Fruit fly (Drosophila melanogaster): Measurements from ENCODE around the gene kto.

The kto gene

DNA sequence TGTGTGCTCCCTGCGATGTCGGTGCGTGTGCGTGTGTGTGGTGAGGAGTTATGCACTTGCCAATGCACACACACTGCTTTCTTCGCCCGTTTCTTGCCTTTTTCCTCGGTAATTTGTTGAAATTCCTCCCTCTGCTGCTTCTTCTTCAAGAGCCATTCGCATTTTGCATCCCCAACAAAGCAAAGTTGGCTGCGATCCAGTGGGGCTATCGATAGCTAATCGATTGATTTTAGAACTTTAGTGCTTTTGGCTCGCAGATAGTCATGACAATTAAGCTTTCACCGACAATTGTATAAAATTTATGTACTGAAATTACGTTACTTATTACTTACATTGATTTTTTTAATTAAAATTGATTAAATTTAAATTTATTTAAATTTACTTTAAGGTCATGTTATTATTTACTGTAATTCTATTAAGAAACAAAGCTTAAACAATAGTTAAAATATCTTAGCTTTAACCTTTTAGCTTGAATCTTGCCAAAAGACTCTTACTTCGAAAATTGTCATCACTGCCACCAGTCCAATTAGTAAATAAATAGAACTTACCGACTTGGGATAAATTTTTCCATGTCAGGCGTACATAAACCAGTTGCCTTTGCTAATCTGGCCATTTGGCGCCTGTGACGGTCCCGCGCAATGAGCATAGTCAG lies 2.1 kb upstream of the kto start, which contains the start of the genes trc and CG32221 (continued):
- TF ChIP-seq Opbp (GFP tag; IDR thresholded peaks at IDR 0.05; ENCODE audit: partially characterized antibody) (peak; percentile 100), CG14710 (tag; optimal IDR thresholded peaks at IDR 0.05) (peak; percentile 65), CG2129 (GFP tag; IDR thresholded peaks at IDR 0.05; ENCODE audit: partially characterized antibody) (no peak; the same call in 1 of the 2 replicates), hkb (optimal IDR thresholded peaks at IDR 0.05) (no peak), hkb (GFP tag; IDR thresholded peaks at IDR 0.05) (no peak), Aef1 (GFP tag; IDR thresholded peaks at IDR 0.05) (peak; percentile 49), Sox102F (GFP tag; optimal IDR thresholded peaks at IDR 0.05) (no peak), CG1792 (GFP tag; optimal IDR thresholded peaks at IDR 0.05) (no peak), CG34376 (GFP tag; optimal IDR thresholded peaks at IDR 0.05) (peak; percentile 53), Spps (tag; optimal IDR thresholded peaks at IDR 0.05) (no peak), H15 (GFP tag; IDR thresholded peaks at IDR 0.05) (no peak), peb (GFP tag; IDR thresholded peaks at IDR 0.05) (no peak), dpn (GFP tag; optimal IDR thresholded peaks at IDR 0.05) (peak; percentile 19 to 43), Dp (GFP tag; optimal IDR thresholded peaks at IDR 0.05) (peak; percentile 47), ATbp (GFP tag; optimal IDR thresholded peaks at IDR 0.05) (no peak), CG8924 (tag; optimal IDR thresholded peaks at IDR 0.05) (peak; percentile 33), bbx (GFP tag; IDR thresholded peaks at IDR 0.05; ENCODE audit: partially characterized antibody) (peak; percentile 81), cato (GFP tag; optimal IDR thresholded peaks at IDR 0.05; ENCODE audit: borderline replicate concordance) (no peak), HLHmδ (GFP tag; optimal IDR thresholded peaks at IDR 0.05) (peak; percentile 94), dati (GFP tag; IDR thresholded peaks at IDR 0.05) (no peak), rib (GFP tag; IDR thresholded peaks at IDR 0.05) (no peak), Hr39 (optimal IDR thresholded peaks at IDR 0.05) (no peak), CG2202 (tag; optimal IDR thresholded peaks at IDR 0.05) (no peak), mld (GFP tag; IDR thresholded peaks at IDR 0.05; ENCODE audit: partially characterized antibody) (peak; percentile 39; the same call in 1 of the 3 replicates), sens-2 (GFP tag; IDR thresholded peaks at IDR 0.05) (no peak), da (GFP tag; optimal IDR thresholded peaks at IDR 0.05) (no peak), B-H2 (GFP tag; optimal IDR thresholded peaks at IDR 0.05) (peak; percentile 89), CkIIα-i1 (GFP tag; IDR thresholded peaks at IDR 0.05) (no peak), CG10147 (GFP tag; optimal IDR thresholded peaks at IDR 0.05) (no peak), CG10267 (tag; optimal IDR thresholded peaks at IDR 0.05) (peak; percentile 53), Taf1 (GFP tag; IDR thresholded peaks at IDR 0.05) (no peak), Tbp (GFP tag; optimal IDR thresholded peaks at IDR 0.05) (no peak), CG4820 (GFP tag; optimal IDR thresholded peaks at IDR 0.05) (no peak), CG12219 (GFP tag; optimal IDR thresholded peaks at IDR 0.05) (peak; percentile 18), corto (GFP tag; optimal IDR thresholded peaks at IDR 0.05) (no peak), ham (GFP tag; IDR thresholded peaks at IDR 0.05) (no peak), CG3847 (GFP tag; IDR thresholded peaks at IDR 0.05) (peak; percentile 51; the same call in 1 of the 2 replicates), nmo (GFP tag; optimal IDR thresholded peaks at IDR 0.05) (peak; percentile 69), CG6854 (GFP tag; optimal IDR thresholded peaks at IDR 0.05) (no peak), Awh (GFP tag; IDR thresholded peaks at IDR 0.05) (no peak), Doc2 (GFP tag; IDR thresholded peaks at IDR 0.05) (no peak), vfl (GFP tag; optimal IDR thresholded peaks at IDR 0.05) (no peak), chm (GFP tag; IDR thresholded peaks at IDR 0.05) (peak; percentile 67), CG10462 (GFP tag; optimal IDR thresholded peaks at IDR 0.05) (no peak), NfI (GFP tag; optimal IDR thresholded peaks at IDR 0.05) (peak; percentile 84), ewg (GFP tag; optimal IDR thresholded peaks at IDR 0.05) (no peak), CG9932 (GFP tag; IDR thresholded peaks at IDR 0.05) (peak; percentile 78), exex (tag; optimal IDR thresholded peaks at IDR 0.05) (no peak), Sry-δ (GFP tag; optimal IDR thresholded peaks at IDR 0.05) (peak; percentile 74), Bgb (GFP tag; IDR thresholded peaks at IDR 0.05; ENCODE audit: partially characterized antibody) (peak; percentile 84)

Data from whole organism, embryonic.